Fruit fly (Drosophila melanogaster) whole organism, embryonic: ENCODE measurements around the gene CG13314.

Experiments used
- Atf6 ChIP-seq: fragments of 200-800 bp; sonication (Bioruptor generic); IDR thresholded peaks from 2 replicates; pipeline ENCODE4 v1.3.6; 2022; ENCODE audit warnings: missing biosample characterization, missing genetic modification characterization
- BtbVII ChIP-seq: fragments of 200-800 bp; sonication (Bioruptor generic); optimal IDR thresholded peaks from 3 replicates; lab custom pipeline; 2017; ENCODE audit warnings: missing biosample characterization, mild to moderate bottlenecking, missing genetic modification characterization
- CG10565 ChIP-seq: fragments of 200-800 bp; sonication (Bioruptor generic); optimal IDR thresholded peaks from 3 replicates; lab custom pipeline; 2016; ENCODE audit warnings: missing biosample characterization, mild to moderate bottlenecking, missing genetic modification characterization
- CG11247 ChIP-seq: fragments of 200-800 bp; sonication (Bioruptor generic); IDR thresholded peaks from 2 replicates; pipeline ENCODE4 v1.3.6; 2022; ENCODE audit warnings: missing biosample characterization, missing genetic modification characterization
- CG11504 ChIP-seq: fragments of 200-800 bp; sonication (Bioruptor generic); optimal IDR thresholded peaks from 3 replicates; lab custom pipeline; 2019; ENCODE audit warnings: missing biosample characterization, mild to moderate bottlenecking, missing genetic modification characterization, moderate library complexity
- CG12155 ChIP-seq: fragments of 200-800 bp; sonication (Bioruptor generic); optimal IDR thresholded peaks from 3 replicates; lab custom pipeline; 2016; ENCODE audit warnings: missing biosample characterization, missing genetic modification characterization
- CG12659 ChIP-seq: fragments of 200-800 bp; sonication (Bioruptor generic); optimal IDR thresholded peaks from 3 replicates; lab custom pipeline; 2017; ENCODE audit warnings: mild to moderate bottlenecking, missing biosample characterization, missing genetic modification reagents, missing genetic modification characterization
- CG12744 ChIP-seq: fragments of 200-800 bp; sonication (Bioruptor generic); optimal IDR thresholded peaks from 2 replicates; lab custom pipeline; 2016; ENCODE audit warnings: missing biosample characterization, missing genetic modification characterization
- CG13123 ChIP-seq: fragments of 200-800 bp; sonication (Bioruptor generic); optimal IDR thresholded peaks from 2 replicates; lab custom pipeline; 2016; ENCODE audit warnings: missing biosample characterization, missing genetic modification characterization
- CG13424 ChIP-seq: fragments of 200-800 bp; sonication (Bioruptor generic); optimal IDR thresholded peaks from 2 replicates; lab custom pipeline; 2019; ENCODE audit warnings: missing biosample characterization, mild to moderate bottlenecking, missing genetic modification characterization, moderate library complexity
- CG1529 ChIP-seq: fragments of 200-800 bp; sonication (Bioruptor generic); optimal IDR thresholded peaks from 3 replicates; lab custom pipeline; 2018; ENCODE audit warnings: missing biosample characterization, missing genetic modification characterization
- CG18262 ChIP-seq: fragments of 200-800 bp; optimal IDR thresholded peaks from 3 replicates; lab custom pipeline; 2019; ENCODE audit warnings: missing biosample characterization, mild to moderate bottlenecking, missing genetic modification characterization, moderate library complexity
- CG2116 ChIP-seq: fragments of 200-800 bp; sonication (Bioruptor generic); optimal IDR thresholded peaks from 3 replicates; lab custom pipeline; 2018; ENCODE audit warnings: missing biosample characterization, mild to moderate bottlenecking, missing genetic modification characterization
- CG2875 ChIP-seq: fragments of 200-800 bp; sonication (Bioruptor generic); optimal IDR thresholded peaks from 2 replicates; lab custom pipeline; 2017; ENCODE audit warnings: missing biosample characterization, mild to moderate bottlenecking, missing genetic modification characterization, missing genetic modification reagents
- CG3065 ChIP-seq: fragments of 200-800 bp; sonication (Bioruptor generic); optimal IDR thresholded peaks from 2 replicates; lab custom pipeline; 2016; ENCODE audit warnings: missing biosample characterization, missing genetic modification characterization
- CG31224 ChIP-seq: fragments of 200-800 bp; sonication (Bioruptor generic); IDR thresholded peaks from 2 replicates; pipeline ENCODE4 v1.3.6; 2022; ENCODE audit warnings: missing biosample characterization, missing genetic modification characterization
- CG31365 ChIP-seq: fragments of 200-800 bp; sonication (Bioruptor generic); optimal IDR thresholded peaks from 2 replicates; lab custom pipeline; 2018; ENCODE audit warnings: missing biosample characterization, mild to moderate bottlenecking, missing genetic modification characterization
- CG32532 ChIP-seq: fragments of 200-800 bp; sonication (Bioruptor generic); IDR thresholded peaks from 2 replicates; pipeline ENCODE4 v1.3.6; 2022; ENCODE audit warnings: missing biosample characterization, missing genetic modification characterization
- CG33213 ChIP-seq: fragments of 200-800 bp; sonication (Bioruptor generic); optimal IDR thresholded peaks from 3 replicates; lab custom pipeline; 2016; ENCODE audit warnings: missing biosample characterization, missing genetic modification characterization
- CG33557 ChIP-seq: fragments of 200-800 bp; sonication (Bioruptor generic); optimal IDR thresholded peaks from 2 replicates; lab custom pipeline; 2019; ENCODE audit warnings: missing biosample characterization, mild to moderate bottlenecking, missing genetic modification characterization, moderate library complexity
- CG4707 ChIP-seq: fragments of 200-800 bp; sonication (Bioruptor generic); optimal IDR thresholded peaks from 2 replicates; lab custom pipeline; 2018; ENCODE audit warnings: missing biosample characterization, mild to moderate bottlenecking, missing genetic modification characterization, moderate library complexity
- CG5245 ChIP-seq: fragments of 200-800 bp; sonication (Bioruptor generic); optimal IDR thresholded peaks from 3 replicates; lab custom pipeline; 2016; ENCODE audit warnings: missing biosample characterization, missing genetic modification characterization
- CG5953 ChIP-seq: fragments of 200-800 bp; sonication (Bioruptor generic); IDR thresholded peaks from 2 replicates; pipeline ENCODE4 v1.3.6; 2022; ENCODE audit warnings: missing biosample characterization, missing genetic modification characterization
- CG7839 ChIP-seq: fragments of 200-800 bp; sonication (Bioruptor generic); optimal IDR thresholded peaks from 3 replicates; lab custom pipeline; 2018; ENCODE audit warnings: missing biosample characterization, mild to moderate bottlenecking, missing genetic modification characterization, moderate library complexity
- CG9215 ChIP-seq: fragments of 200-800 bp; sonication (Bioruptor generic); IDR thresholded peaks from 2 replicates; pipeline ENCODE4 v1.3.6; 2022; ENCODE audit warnings: missing biosample characterization, missing genetic modification characterization
- CG9797 ChIP-seq: fragments of 200-800 bp; sonication (Bioruptor generic); optimal IDR thresholded peaks from 3 replicates; lab custom pipeline; 2018; ENCODE audit warnings: missing biosample characterization, mild to moderate bottlenecking, missing genetic modification characterization
- CG9817 ChIP-seq: fragments of 200-800 bp; sonication (Bioruptor generic); optimal IDR thresholded peaks from 2 replicates; lab custom pipeline; 2018; ENCODE audit warnings: missing biosample characterization, mild to moderate bottlenecking, missing genetic modification characterization, moderate library complexity
- E2f1 ChIP-seq: fragments of 200-800 bp; sonication (Bioruptor generic); IDR thresholded peaks from 2 replicates; pipeline ENCODE4 v1.3.6; 2022; ENCODE audit warnings: missing biosample characterization, missing genetic modification characterization
- HLH4C ChIP-seq: fragments of 200-800 bp; sonication (Bioruptor generic); IDR thresholded peaks from 3 replicates; pipeline ENCODE4 v1.3.6; 2022; ENCODE audit warnings: missing biosample characterization, missing genetic modification characterization; ENCODE audit not compliant: partially characterized antibody
- Hr78 ChIP-seq, 2 experiments: fragments of 200-800 bp in 1 of 2; fragments of >200 bp in 1 of 2; sonication (Bioruptor generic) in 1 of 2; optimal IDR thresholded peaks; 2 replicates each; lab custom pipeline; 2017 to 2019; ENCODE audit warnings: missing biosample characterization in 2 of 2, missing genetic modification characterization in 2 of 2, mild to moderate bottlenecking in 1 of 2, moderate library complexity in 1 of 2
- Mrtf ChIP-seq: fragments of 200-800 bp; sonication (Bioruptor generic); IDR thresholded peaks from 3 replicates; pipeline ENCODE4 v1.3.6; 2022; ENCODE audit warnings: missing biosample characterization, missing genetic modification characterization
- Myb ChIP-seq: fragments of 200-800 bp; sonication (Bioruptor generic); optimal IDR thresholded peaks from 2 replicates; lab custom pipeline; 2016; ENCODE audit warnings: missing biosample characterization, missing genetic modification characterization
- NK7.1 ChIP-seq: fragments of 200-800 bp; sonication (Bioruptor generic); optimal IDR thresholded peaks from 3 replicates; lab custom pipeline; 2016; ENCODE audit warnings: missing biosample characterization, missing genetic modification characterization
- Opbp ChIP-seq: fragments of 200-800 bp; sonication (Bioruptor generic); IDR thresholded peaks from 3 replicates; pipeline ENCODE4 v1.3.6; 2022; ENCODE audit warnings: missing biosample characterization, missing genetic modification characterization; ENCODE audit not compliant: partially characterized antibody
- Side ChIP-seq: fragments of 200-800 bp; sonication (Bioruptor generic); optimal IDR thresholded peaks from 2 replicates; lab custom pipeline; 2016; ENCODE audit warnings: missing biosample characterization, missing genetic modification characterization
- Six4 ChIP-seq: fragments of 200-800 bp; sonication (Bioruptor generic); optimal IDR thresholded peaks from 2 replicates; lab custom pipeline; 2016; ENCODE audit warnings: missing biosample characterization, missing genetic modification characterization
- Usf ChIP-seq: fragments of 200-800 bp; sonication (Bioruptor generic); optimal IDR thresholded peaks from 2 replicates; lab custom pipeline; 2017; ENCODE audit warnings: missing genotype, missing biosample characterization, missing genetic modification characterization
- ash1 ChIP-seq: fragments of 200-800 bp; sonication (Bioruptor generic); optimal IDR thresholded peaks from 2 replicates; lab custom pipeline; 2018; ENCODE audit warnings: missing biosample characterization, mild to moderate bottlenecking, missing genetic modification characterization
- btn ChIP-seq: fragments of 200-800 bp; sonication (Bioruptor generic); optimal IDR thresholded peaks from 2 replicates; lab custom pipeline; 2016; ENCODE audit warnings: missing biosample characterization, missing genetic modification characterization
- chm ChIP-seq: fragments of 200-800 bp; sonication (Bioruptor generic); IDR thresholded peaks from 2 replicates; pipeline ENCODE4 v1.3.6; 2022; ENCODE audit warnings: missing biosample characterization, missing genetic modification characterization
- ci ChIP-seq: fragments of 200-800 bp; sonication (Bioruptor generic); IDR thresholded peaks from 3 replicates; pipeline ENCODE4 v1.3.6; 2022; ENCODE audit warnings: missing biosample characterization, missing genetic modification characterization
- corto ChIP-seq: fragments of 200-800 bp; sonication (Bioruptor generic); optimal IDR thresholded peaks from 2 replicates; lab custom pipeline; 2016; ENCODE audit warnings: missing biosample characterization, mild to moderate bottlenecking, missing genetic modification characterization, moderate library complexity
- cwo ChIP-seq: fragments of 200-800 bp; sonication (Bioruptor generic); optimal IDR thresholded peaks from 3 replicates; lab custom pipeline; 2017; ENCODE audit warnings: missing biosample characterization, missing genetic modification characterization, mild to moderate bottlenecking, moderate library complexity, missing genetic modification reagents
- dysf ChIP-seq: fragments of 200-800 bp; sonication (Bioruptor generic); IDR thresholded peaks from 3 replicates; pipeline ENCODE4 v1.3.6; 2022; ENCODE audit warnings: missing biosample characterization, missing genetic modification characterization
- gfzf ChIP-seq: fragments of 200-800 bp; sonication (Bioruptor generic); optimal IDR thresholded peaks from 2 replicates; lab custom pipeline; 2016; ENCODE audit warnings: missing biosample characterization, mild to moderate bottlenecking, missing genetic modification characterization, moderate library complexity
- grau ChIP-seq: fragments of 200-800 bp; optimal IDR thresholded peaks from 3 replicates; lab custom pipeline; 2019; ENCODE audit warnings: missing biosample characterization, mild to moderate bottlenecking, missing genetic modification characterization, moderate library complexity
- maf-S ChIP-seq: fragments of 200-800 bp; sonication (Bioruptor generic); optimal IDR thresholded peaks from 2 replicates; lab custom pipeline; 2016; ENCODE audit warnings: missing biosample characterization, missing genetic modification characterization
- oc ChIP-seq: fragments of 200-800 bp; sonication (Bioruptor generic); optimal IDR thresholded peaks from 2 replicates; lab custom pipeline; 2018; ENCODE audit warnings: missing biosample characterization, mild to moderate bottlenecking, missing genetic modification characterization, moderate library complexity
- org-1 ChIP-seq: fragments of 200-800 bp; sonication (Bioruptor generic); optimal IDR thresholded peaks from 2 replicates; lab custom pipeline; 2017; ENCODE audit warnings: missing biosample characterization, missing genetic modification characterization
- shn ChIP-seq: fragments of 200-800 bp; sonication (Bioruptor generic); optimal IDR thresholded peaks from 3 replicates; lab custom pipeline; 2016; ENCODE audit warnings: missing biosample characterization, missing genetic modification characterization
- ttk ChIP-seq: fragments of 200-800 bp; sonication (Bioruptor generic); IDR thresholded peaks from 2 replicates; pipeline ENCODE4 v2.1.2; 2022; ENCODE audit warnings: missing biosample characterization, missing genetic modification characterization

The CG13314 gene

DNA sequence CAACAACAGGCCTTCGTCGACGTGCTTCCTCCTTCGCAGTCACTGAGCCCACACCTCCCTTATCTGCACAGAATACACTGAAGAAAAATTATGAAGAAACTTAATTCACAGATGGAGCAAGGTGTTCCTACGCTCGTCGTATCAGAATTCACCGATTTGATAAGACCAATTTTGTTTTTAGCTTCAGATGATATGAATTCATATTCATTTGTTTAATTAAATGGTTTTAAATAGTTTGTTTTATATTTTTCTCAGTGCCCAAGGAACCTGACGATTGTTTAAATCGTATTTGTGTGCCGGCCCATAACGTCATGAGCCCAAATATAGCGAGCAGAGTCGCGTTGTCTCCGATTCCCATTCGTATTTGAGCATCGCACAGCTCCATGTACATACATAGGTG lies 42.0 kb downstream of the CG13314 start (continued):
- TF ChIP-seq CG12744 (GFP tag; lab: Kevin White, UChicago) (peak; percentile 64), oc (tag; lab: Kevin White, UChicago) (no peak), CG7839 (tag; lab: Kevin White, UChicago) (peak; percentile 75), CG12659 (peak; percentile 35), CG32532 (GFP tag; lab: Robert Waterston, UW) (peak; percentile 48; the same call in 1 of the 2 replicates), ash1 (GFP tag; lab: Kevin White, UChicago) (no peak), Side (GFP tag; lab: Kevin White, UChicago) (peak; percentile 64), CG9817 (tag; lab: Kevin White, UChicago) (peak; percentile 17), CG13424 (peak; percentile 55), CG11504 (tag; lab: Kevin White, UChicago) (peak; percentile 69), CG9797 (no peak), E2f1 (GFP tag; lab: Robert Waterston, UW) (peak; percentile 57), org-1 (GFP tag; lab: Kevin White, UChicago) (no peak), CG2116 (GFP tag; lab: Kevin White, UChicago) (peak; percentile 17), CG4707 (peak; percentile 26), chm (GFP tag; lab: Robert Waterston, UW) (peak; percentile 41; the same call in 1 of the 2 replicates), ci (GFP tag; lab: Robert Waterston, UW) (peak; percentile 66), Atf6 (GFP tag; lab: Robert Waterston, UW) (no peak), CG9215 (GFP tag; lab: Robert Waterston, UW) (peak; percentile 27; the same call in 1 of the 2 replicates), maf-S (GFP tag; lab: Kevin White, UChicago) (peak; percentile 22), CG5245 (GFP tag; lab: Kevin White, UChicago) (peak; percentile 45), gfzf (GFP tag; lab: Kevin White, UChicago) (no peak), CG2875 (peak; percentile 46), BtbVII (peak; percentile 17), cwo (GFP tag; lab: Kevin White, UChicago) (peak; percentile 45), Six4 (GFP tag; lab: Kevin White, UChicago) (peak; percentile 43), CG3065 (GFP tag; lab: Kevin White, UChicago) (no peak), CG18262 (tag; lab: Kevin White, UChicago) (peak; percentile 86), CG33557 (GFP tag; lab: Kevin White, UChicago) (peak; percentile 74), btn (GFP tag; lab: Kevin White, UChicago) (peak; percentile 63), CG10565 (no peak), CG12155 (GFP tag; lab: Kevin White, UChicago) (peak; percentile 67), NK7.1 (GFP tag; lab: Kevin White, UChicago) (peak; percentile 41), Hr78 (GFP tag; optimal IDR thresholded peaks at IDR 0.05; lab: Kevin White, UChicago) (no peak), Myb (peak; percentile 17), CG13123 (GFP tag; lab: Kevin White, UChicago) (no peak), Mrtf (GFP tag; lab: Robert Waterston, UW) (0 out of 3 replicates have a peak, but pooled peaks have one; percentile 7), ttk (GFP tag; lab: Robert Waterston, UW) (no peak), Opbp (GFP tag; lab: Robert Waterston, UW) (no peak), Usf (GFP tag; lab: Kevin White, UChicago) (peak; percentile 60), shn (GFP tag; lab: Kevin White, UChicago) (peak; percentile 24), CG31224 (GFP tag; lab: Robert Waterston, UW) (peak; percentile 43), dysf (GFP tag; lab: Robert Waterston, UW) (peak; percentile 56; the same call in 1 of the 3 replicates), corto (GFP tag; lab: Kevin White, UChicago) (no peak), CG31365 (no peak), CG5953 (GFP tag; lab: Robert Waterston, UW) (no peak), grau (peak; percentile 70), CG33213 (GFP tag; lab: Kevin White, UChicago) (peak; percentile 49), CG11247 (no peak), HLH4C (GFP tag; lab: Robert Waterston, UW) (no peak), CG1529 (peak; percentile 28)
